Fruit fly (Drosophila melanogaster) whole organism, pupa: Measurements from ENCODE around the gene Hipk.
A peak's percentile ranks its signal among the peaks of the same experiment; 100 is the strongest.

Experiments used
- CG10348 ChIP-seq: fragments of 200-800 bp; sonication (Bioruptor generic); IDR thresholded peaks from 2 replicates; pipeline ENCODE4 v1.3.6; 2022; ENCODE audit warnings: missing biosample characterization, missing genetic modification characterization
- CG12605 ChIP-seq: fragments of 200-800 bp; sonication (Bioruptor generic); IDR thresholded peaks from 2 replicates; pipeline ENCODE4 v1.3.6; 2022; ENCODE audit warnings: missing biosample characterization, missing genetic modification characterization
- CG14655 ChIP-seq: fragments of 200-800 bp; sonication (Bioruptor generic); optimal IDR thresholded peaks from 3 replicates; lab custom pipeline; 2017; ENCODE audit warnings: mild to moderate bottlenecking, missing biosample characterization, missing genetic modification reagents, missing genetic modification characterization
- CG4496 ChIP-seq: fragments of 200-800 bp; sonication (Bioruptor generic); IDR thresholded peaks from 3 replicates; pipeline ENCODE4 v1.3.6; 2022; ENCODE audit warnings: missing biosample characterization, missing genetic modification characterization
- D1 ChIP-seq: fragments of 200-800 bp; sonication (Bioruptor generic); optimal IDR thresholded peaks from 2 replicates; lab custom pipeline; 2018; ENCODE audit warnings: missing biosample characterization, mild to moderate bottlenecking, missing genetic modification characterization, moderate library complexity
- Pif1A ChIP-seq: fragments of 200-800 bp; sonication (Bioruptor generic); optimal IDR thresholded peaks from 3 replicates; lab custom pipeline; 2016; ENCODE audit warnings: missing biosample characterization, missing genetic modification characterization
- Snoo ChIP-seq: fragments of 200-800 bp; sonication (Bioruptor generic); optimal IDR thresholded peaks from 3 replicates; lab custom pipeline; 2017; ENCODE audit warnings: missing biosample characterization, mild to moderate bottlenecking, missing genetic modification characterization, inconsistent platforms
- gl ChIP-seq: fragments of 200-800 bp; sonication (Bioruptor generic); optimal IDR thresholded peaks from 2 replicates; lab custom pipeline; 2018; ENCODE audit warnings: missing biosample characterization, mild to moderate bottlenecking, missing genetic modification characterization
- rn ChIP-seq: fragments of 200-800 bp; sonication (Bioruptor generic); IDR thresholded peaks from 2 replicates; pipeline ENCODE4 v1.3.6; 2022; ENCODE audit warnings: missing biosample characterization, missing genetic modification characterization

dm6 chr3L:611639-612611 is 69.1 kb downstream of the Hipk start:
- TF ChIP-seq CG4496: peak; percentile 96
- TF ChIP-seq rn (GFP tag; lab: Robert Waterston, UW): peak; percentile 69
- TF ChIP-seq CG12605 (GFP tag; lab: Robert Waterston, UW): peak; percentile 81
- TF ChIP-seq gl (tag; lab: Kevin White, UChicago): peak; percentile 33
- TF ChIP-seq Pif1A: peak; percentile 70
- peak; percentile 63 for TF ChIP-seq Snoo (tag; lab: Kevin White, UChicago)
- TF ChIP-seq D1 (tag; lab: Kevin White, UChicago): no peak
- TF ChIP-seq CG14655 (GFP tag; lab: Kevin White, UChicago): peak; percentile 87
- peak; percentile 68 for TF ChIP-seq CG10348
